Worm (Caenorhabditis elegans): ENCODE data around the gene fah-1.

DNA sequence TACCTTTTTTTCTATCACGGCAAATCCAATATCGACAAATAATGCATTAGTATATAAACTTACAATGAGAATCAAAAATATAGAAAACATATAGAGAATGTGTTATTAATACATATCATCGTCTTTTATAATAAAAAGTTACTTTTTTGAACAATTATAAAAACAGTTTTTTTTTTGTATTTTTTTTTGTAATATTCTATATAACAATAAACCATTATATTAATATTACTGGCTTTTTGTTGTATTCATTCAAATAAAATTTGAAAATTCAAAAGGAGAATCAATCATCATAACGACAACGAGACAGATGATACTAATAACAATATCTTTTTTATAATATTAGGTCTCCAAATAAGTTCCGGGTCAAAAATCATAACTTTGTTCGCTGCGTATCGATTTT lies 11.2 kb downstream of the fah-1 start, which contains the start of gene K10C2.8:
- TF ChIP-seq med-1 (GFP tag; optimal IDR thresholded peaks at IDR 0.05; ENCODE audit: insufficient read depth) (no peak), T22C8.4 (GFP tag; IDR thresholded peaks at IDR 0.05) (no peak), cog-1 (tag; optimal IDR thresholded peaks at IDR 0.05) (no peak), flt-1 (GFP tag; IDR thresholded peaks at IDR 0.05) (no peak), tab-1 (GFP tag; IDR thresholded peaks at IDR 0.05) (no peak)
